Fruit fly (Drosophila melanogaster) whole organism, embryonic: ENCODE data around the gene CG13075.

Experiments
- B-H1 ChIP-seq: fragments of 200-800 bp; sonication (Bioruptor generic); IDR thresholded peaks from 3 replicates; pipeline ENCODE4 v1.3.6; 2022; ENCODE audit warnings: missing biosample characterization, missing genetic modification characterization
- Bdp1 ChIP-seq: fragments of 200-800 bp; sonication (Bioruptor generic); optimal IDR thresholded peaks from 3 replicates; lab custom pipeline; 2016; ENCODE audit warnings: missing biosample characterization, missing genetic modification characterization
- CG10959 ChIP-seq: fragments of 200-800 bp; sonication (Bioruptor generic); IDR thresholded peaks from 2 replicates; pipeline ENCODE4 v1.3.6; 2022; ENCODE audit warnings: missing biosample characterization, missing genetic modification characterization
- CG11456 ChIP-seq: fragments of 200-800 bp; sonication (Bioruptor generic); IDR thresholded peaks from 3 replicates; pipeline ENCODE4 v1.3.6; 2022; ENCODE audit warnings: missing biosample characterization, missing genetic modification characterization
- CG11504 ChIP-seq: fragments of 200-800 bp; sonication (Bioruptor generic); optimal IDR thresholded peaks from 3 replicates; lab custom pipeline; 2019; ENCODE audit warnings: missing biosample characterization, mild to moderate bottlenecking, missing genetic modification characterization, moderate library complexity
- CG12155 ChIP-seq: fragments of 200-800 bp; sonication (Bioruptor generic); optimal IDR thresholded peaks from 3 replicates; lab custom pipeline; 2016; ENCODE audit warnings: missing biosample characterization, missing genetic modification characterization
- CG12299 ChIP-seq: fragments of 200-800 bp; sonication (Bioruptor generic); optimal IDR thresholded peaks from 2 replicates; lab custom pipeline; 2018; ENCODE audit warnings: missing biosample characterization, mild to moderate bottlenecking, missing genetic modification characterization
- CG14710 ChIP-seq: fragments of 200-800 bp; sonication (Bioruptor generic); optimal IDR thresholded peaks from 3 replicates; lab custom pipeline; 2019; ENCODE audit warnings: missing biosample characterization, mild to moderate bottlenecking, missing genetic modification characterization, moderate library complexity
- CG1603 ChIP-seq: fragments of 200-800 bp; sonication (Bioruptor generic); optimal IDR thresholded peaks from 2 replicates; lab custom pipeline; 2019; ENCODE audit warnings: missing biosample characterization, mild to moderate bottlenecking, missing genetic modification characterization, moderate library complexity
- CG17568 ChIP-seq: fragments of 200-800 bp; sonication (Bioruptor generic); optimal IDR thresholded peaks from 2 replicates; lab custom pipeline; 2018; ENCODE audit warnings: missing biosample characterization, mild to moderate bottlenecking, missing genetic modification characterization, moderate library complexity
- CG18262 ChIP-seq: fragments of 200-800 bp; optimal IDR thresholded peaks from 3 replicates; lab custom pipeline; 2019; ENCODE audit warnings: missing biosample characterization, mild to moderate bottlenecking, missing genetic modification characterization, moderate library complexity
- CG2712 ChIP-seq: fragments of 200-800 bp; optimal IDR thresholded peaks from 3 replicates; lab custom pipeline; 2019; ENCODE audit warnings: missing biosample characterization, mild to moderate bottlenecking, missing genetic modification characterization, moderate library complexity
- CG3065 ChIP-seq: fragments of 200-800 bp; sonication (Bioruptor generic); optimal IDR thresholded peaks from 2 replicates; lab custom pipeline; 2016; ENCODE audit warnings: missing biosample characterization, missing genetic modification characterization
- CG32532 ChIP-seq: fragments of 200-800 bp; sonication (Bioruptor generic); IDR thresholded peaks from 2 replicates; pipeline ENCODE4 v1.3.6; 2022; ENCODE audit warnings: missing biosample characterization, missing genetic modification characterization
- CG4424 ChIP-seq: fragments of 200-800 bp; sonication (Bioruptor generic); optimal IDR thresholded peaks from 3 replicates; lab custom pipeline; 2016; ENCODE audit warnings: missing biosample characterization, missing genetic modification characterization
- CG4617 ChIP-seq: fragments of 200-800 bp; sonication (Bioruptor generic); optimal IDR thresholded peaks from 3 replicates; lab custom pipeline; 2016; ENCODE audit warnings: missing biosample characterization, missing genetic modification characterization, borderline replicate concordance
- CG6254 ChIP-seq: fragments of 200-800 bp; sonication (Bioruptor generic); optimal IDR thresholded peaks from 3 replicates; lab custom pipeline; 2017; ENCODE audit warnings: mild to moderate bottlenecking, missing biosample characterization, missing genetic modification reagents, missing genetic modification characterization
- CG6654 ChIP-seq: fragments of 200-800 bp; sonication (Bioruptor generic); optimal IDR thresholded peaks from 2 replicates; lab custom pipeline; 2017; ENCODE audit warnings: missing biosample characterization, mild to moderate bottlenecking, missing genetic modification characterization
- CG6689 ChIP-seq: fragments of 200-800 bp; sonication (Bioruptor generic); IDR thresholded peaks from 2 replicates; pipeline ENCODE4 v1.3.6; 2022; ENCODE audit warnings: missing biosample characterization, missing genetic modification characterization
- CG6813 ChIP-seq: fragments of 200-800 bp; sonication (Bioruptor generic); optimal IDR thresholded peaks from 2 replicates; lab custom pipeline; 2017; ENCODE audit warnings: missing biosample characterization, missing genetic modification characterization, mild to moderate bottlenecking, moderate library complexity, missing genetic modification reagents
- CG7987 ChIP-seq: fragments of 200-800 bp; sonication (Bioruptor generic); optimal IDR thresholded peaks from 2 replicates; lab custom pipeline; 2018; ENCODE audit warnings: missing biosample characterization, mild to moderate bottlenecking, missing genetic modification characterization, moderate library complexity
- CTCF ChIP-seq: fragments of 200-800 bp; sonication (Bioruptor generic); optimal IDR thresholded peaks from 2 replicates; lab custom pipeline; 2017; ENCODE audit warnings: missing biosample characterization, mild to moderate bottlenecking, missing genetic modification characterization, moderate library complexity
- CrebB ChIP-seq: fragments of 200-800 bp; sonication (Bioruptor generic); optimal IDR thresholded peaks from 3 replicates; lab custom pipeline; 2018; ENCODE audit warnings: missing biosample characterization, mild to moderate bottlenecking, missing genetic modification characterization
- Dbx ChIP-seq: fragments of 200-800 bp; sonication (Bioruptor generic); IDR thresholded peaks from 3 replicates; pipeline ENCODE4 v1.3.6; 2022; ENCODE audit warnings: missing biosample characterization, missing genetic modification characterization
- GATAe ChIP-seq: fragments of 200-800 bp; sonication (Bioruptor generic); conservative IDR thresholded peaks from 2 replicates; pipeline ENCODE4 v1.3.6; 2022; ENCODE audit warnings: missing biosample characterization, missing genetic modification characterization
- HmgZ ChIP-seq: fragments of 200-800 bp; sonication (Bioruptor generic); optimal IDR thresholded peaks from 2 replicates; lab custom pipeline; 2018; ENCODE audit warnings: missing biosample characterization, mild to moderate bottlenecking, missing genetic modification characterization
- Lhr ChIP-seq: fragments of 200-800 bp; sonication (Bioruptor generic); optimal IDR thresholded peaks from 3 replicates; lab custom pipeline; 2017; ENCODE audit warnings: mild to moderate bottlenecking, missing biosample characterization, missing genetic modification reagents, missing genetic modification characterization
- NfI ChIP-seq: fragments of 200-800 bp; sonication (Bioruptor generic); optimal IDR thresholded peaks from 3 replicates; lab custom pipeline; 2018; ENCODE audit warnings: missing biosample characterization, mild to moderate bottlenecking, missing genetic modification characterization, moderate library complexity
- Side ChIP-seq: fragments of 200-800 bp; sonication (Bioruptor generic); optimal IDR thresholded peaks from 2 replicates; lab custom pipeline; 2016; ENCODE audit warnings: missing biosample characterization, missing genetic modification characterization
- Taf1 ChIP-seq: fragments of 200-800 bp; sonication (Bioruptor generic); IDR thresholded peaks from 2 replicates; pipeline ENCODE4 v1.3.6; 2022; ENCODE audit warnings: missing biosample characterization, missing genetic modification characterization
- Vsx1 ChIP-seq: fragments of 200-800 bp; sonication (Bioruptor generic); optimal IDR thresholded peaks from 2 replicates; lab custom pipeline; 2017; ENCODE audit warnings: missing biosample characterization, mild to moderate bottlenecking, missing genetic modification characterization, missing genetic modification reagents
- ab ChIP-seq: fragments of 200-800 bp; sonication (Bioruptor generic); optimal IDR thresholded peaks from 2 replicates; lab custom pipeline; 2016; ENCODE audit warnings: missing biosample characterization, missing genetic modification characterization
- chn ChIP-seq: fragments of 200-800 bp; sonication (Bioruptor generic); optimal IDR thresholded peaks from 2 replicates; lab custom pipeline; 2016; ENCODE audit warnings: missing biosample characterization, missing genetic modification characterization
- crc ChIP-seq: fragments of 200-800 bp; sonication (Bioruptor generic); optimal IDR thresholded peaks from 2 replicates; lab custom pipeline; 2016; ENCODE audit warnings: missing biosample characterization, missing genetic modification characterization
- croc ChIP-seq: fragments of 200-800 bp; sonication (Bioruptor generic); conservative IDR thresholded peaks from 3 replicates; pipeline ENCODE4 v1.3.6; 2022; ENCODE audit warnings: missing biosample characterization, missing genetic modification characterization
- dmrt11E ChIP-seq: fragments of 200-800 bp; sonication (Bioruptor generic); optimal IDR thresholded peaks from 3 replicates; lab custom pipeline; 2018; ENCODE audit warnings: missing biosample characterization, mild to moderate bottlenecking, missing genetic modification characterization, moderate library complexity
- exex ChIP-seq: fragments of 200-800 bp; sonication (Bioruptor generic); optimal IDR thresholded peaks from 4 replicates; lab custom pipeline; 2018; ENCODE audit warnings: missing biosample characterization, mild to moderate bottlenecking, missing genetic modification characterization, moderate library complexity
- grau ChIP-seq: fragments of 200-800 bp; optimal IDR thresholded peaks from 3 replicates; lab custom pipeline; 2019; ENCODE audit warnings: missing biosample characterization, mild to moderate bottlenecking, missing genetic modification characterization, moderate library complexity
- her ChIP-seq: fragments of 200-800 bp; sonication (Bioruptor generic); optimal IDR thresholded peaks from 2 replicates; lab custom pipeline; 2016; ENCODE audit warnings: missing biosample characterization, missing genetic modification characterization
- jumu ChIP-seq: fragments of 200-800 bp; sonication (Bioruptor generic); optimal IDR thresholded peaks from 3 replicates; lab custom pipeline; 2016; ENCODE audit warnings: missing biosample characterization, missing genetic modification characterization
- kni ChIP-seq: fragments of 200-800 bp; sonication (Bioruptor generic); optimal IDR thresholded peaks from 3 replicates; lab custom pipeline; 2017; ENCODE audit warnings: mild to moderate bottlenecking, missing biosample characterization, missing genetic modification reagents, missing genetic modification characterization
- phol ChIP-seq: fragments of 200-800 bp; sonication (Bioruptor generic); optimal IDR thresholded peaks from 3 replicates; lab custom pipeline; 2018; ENCODE audit warnings: missing biosample characterization, mild to moderate bottlenecking, missing genetic modification characterization, moderate library complexity
- scrt ChIP-seq: fragments of 200-800 bp; sonication (Bioruptor generic); optimal IDR thresholded peaks from 2 replicates; lab custom pipeline; 2018; ENCODE audit warnings: missing biosample characterization, mild to moderate bottlenecking, missing genetic modification characterization, moderate library complexity
- so ChIP-seq: fragments of 200-800 bp; sonication (Bioruptor generic); IDR thresholded peaks from 3 replicates; pipeline ENCODE4 v1.3.6; 2022; ENCODE audit warnings: missing biosample characterization, missing genetic modification characterization
- tio ChIP-seq: fragments of 200-800 bp; sonication (Bioruptor generic); optimal IDR thresholded peaks from 2 replicates; lab custom pipeline; 2017; ENCODE audit warnings: missing biosample characterization, missing genetic modification characterization, inconsistent platforms
- tll ChIP-seq, 2 experiments: fragments of 200-800 bp in 1 of 2; fragments of >200 bp in 1 of 2; sonication (Bioruptor generic) in 1 of 2; optimal IDR thresholded peaks; 2 replicates each; lab custom pipeline; 2017 to 2019; ENCODE audit warnings: missing biosample characterization in 2 of 2, missing genetic modification characterization in 2 of 2, mild to moderate bottlenecking in 1 of 2, moderate library complexity in 1 of 2
- tna ChIP-seq: fragments of 200-800 bp; sonication (Bioruptor generic); IDR thresholded peaks from 2 replicates; pipeline ENCODE4 v1.3.6; 2022; ENCODE audit warnings: missing biosample characterization, missing genetic modification characterization; ENCODE audit not compliant: partially characterized antibody
- trem ChIP-seq: fragments of 200-800 bp; optimal IDR thresholded peaks from 3 replicates; lab custom pipeline; 2019; ENCODE audit warnings: missing biosample characterization, mild to moderate bottlenecking, missing genetic modification characterization, moderate library complexity
- wdn ChIP-seq: fragments of 200-800 bp; sonication (Bioruptor generic); IDR thresholded peaks from 2 replicates; pipeline ENCODE4 v1.3.6; 2022; ENCODE audit warnings: missing biosample characterization, missing genetic modification characterization
- zfh1 ChIP-seq: fragments of 200-800 bp; sonication (Bioruptor generic); IDR thresholded peaks from 3 replicates; pipeline ENCODE4 v1.3.6; 2022; ENCODE audit warnings: missing biosample characterization, missing genetic modification characterization

The CG13075 gene

DNA sequence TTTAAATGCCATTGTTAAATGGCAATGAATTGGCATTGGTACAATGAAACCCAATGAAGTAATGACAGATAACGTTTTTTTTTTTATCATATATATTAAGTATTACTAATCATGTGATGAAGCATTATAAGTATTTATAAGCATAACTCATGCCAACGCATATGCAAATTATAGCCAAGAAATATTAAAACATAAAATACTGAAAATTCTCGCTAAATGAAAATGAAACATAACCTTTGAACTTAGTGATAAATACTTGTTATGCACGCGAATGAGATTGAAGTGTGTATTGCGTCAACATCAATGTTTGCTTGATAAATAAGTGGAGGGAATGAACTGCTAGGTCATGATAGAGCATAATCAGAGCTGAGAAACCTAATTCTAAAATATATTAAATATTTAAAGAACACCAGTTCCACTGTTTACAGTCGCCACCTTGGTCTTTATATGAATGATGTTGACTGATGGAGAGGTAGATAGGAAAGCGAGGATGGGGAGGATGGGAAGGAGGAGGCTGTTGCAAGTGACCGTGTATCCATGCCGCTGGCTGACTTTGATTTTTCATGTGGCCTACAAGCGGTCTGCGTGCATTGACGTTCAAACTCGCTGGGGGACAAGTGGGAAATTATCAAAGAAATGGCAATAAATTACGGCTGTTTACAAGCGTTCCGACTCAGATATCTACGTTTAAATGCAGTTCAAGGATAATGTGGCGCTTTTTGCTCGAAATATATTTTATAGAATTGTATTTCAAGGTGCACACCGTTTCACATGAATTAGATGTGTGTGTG lies 27.5 kb upstream of the CG13075 start (continued):
- peak; percentile 40 for TF ChIP-seq CG1603 (tag; lab: Kevin White, UChicago)
- peak; percentile 3 for TF ChIP-seq Lhr (GFP tag; lab: Kevin White, UChicago)
- no peak for TF ChIP-seq CG12155 (GFP tag; lab: Kevin White, UChicago)
- TF ChIP-seq CG7987, result peak; percentile 10
- TF ChIP-seq ab (GFP tag; lab: Kevin White, UChicago), result no peak
- TF ChIP-seq CG11504 (tag; lab: Kevin White, UChicago), result peak; percentile 9
- no peak for TF ChIP-seq kni (GFP tag; lab: Kevin White, UChicago)
- TF ChIP-seq CG2712 (tag; lab: Kevin White, UChicago), result peak; percentile 22
- no peak for TF ChIP-seq jumu (GFP tag; lab: Kevin White, UChicago)
- TF ChIP-seq so (GFP tag; lab: Robert Waterston, UW), result no peak
- no peak for TF ChIP-seq CG12299 (tag; lab: Kevin White, UChicago)
- peak; percentile 20 for TF ChIP-seq Vsx1 (GFP tag; lab: Kevin White, UChicago)
- peak; percentile 40; the same call in 1 of the 3 replicates for TF ChIP-seq zfh1 (GFP tag; lab: Robert Waterston, UW)
- TF ChIP-seq CG6654 (GFP tag; lab: Kevin White, UChicago), result no peak
- TF ChIP-seq scrt, result no peak
- no peak for TF ChIP-seq tna (GFP tag; lab: Robert Waterston, UW)
- TF ChIP-seq CG10959, result 0 out of 2 replicates have a peak, but pooled peaks have one; percentile 11
- peak; percentile 0 for TF ChIP-seq CG6254
- no peak for TF ChIP-seq phol (tag; lab: Kevin White, UChicago)
- TF ChIP-seq dmrt11E, result peak; percentile 57
- TF ChIP-seq B-H1 (GFP tag; lab: Robert Waterston, UW), result no peak
- no peak for TF ChIP-seq CG17568 (GFP tag; lab: Kevin White, UChicago)
- no peak for TF ChIP-seq CG11456 (GFP tag; lab: Robert Waterston, UW)
- TF ChIP-seq CG4424 (GFP tag; lab: Kevin White, UChicago), result peak; percentile 11
- no peak for TF ChIP-seq crc (GFP tag; lab: Kevin White, UChicago)
- no peak for TF ChIP-seq GATAe (GFP tag; lab: Robert Waterston, UW)
- TF ChIP-seq tio (GFP tag; lab: Kevin White, UChicago), result peak; percentile 0
- TF ChIP-seq CG3065, result no peak
- no peak for TF ChIP-seq CG32532 (GFP tag; lab: Robert Waterston, UW)
- TF ChIP-seq CG4617 (GFP tag; lab: Kevin White, UChicago), result no peak
- TF ChIP-seq her (GFP tag; lab: Kevin White, UChicago), result no peak
- no peak for TF ChIP-seq Taf1
- TF ChIP-seq tll (GFP tag; optimal IDR thresholded peaks at IDR 0.05; lab: Kevin White, UChicago), result no peak
- TF ChIP-seq CrebB (tag; lab: Kevin White, UChicago), result no peak
- no peak for TF ChIP-seq wdn (GFP tag; lab: Robert Waterston, UW)
- TF ChIP-seq croc (GFP tag; lab: Robert Waterston, UW), result no peak
- TF ChIP-seq NfI (GFP tag; lab: Kevin White, UChicago), result no peak
- no peak for TF ChIP-seq exex (tag; lab: Kevin White, UChicago)
- TF ChIP-seq Bdp1 (GFP tag; lab: Kevin White, UChicago), result no peak
- no peak for TF ChIP-seq Dbx (GFP tag; lab: Robert Waterston, UW)
- TF ChIP-seq CTCF (GFP tag; lab: Kevin White, UChicago), result no peak
- no peak for TF ChIP-seq chn (GFP tag; lab: Kevin White, UChicago)
- TF ChIP-seq CG18262, result peak; percentile 43
- TF ChIP-seq CG14710 (tag; lab: Kevin White, UChicago), result peak; percentile 54
- no peak for TF ChIP-seq Side (GFP tag; lab: Kevin White, UChicago)
- peak; percentile 9 for TF ChIP-seq trem
- TF ChIP-seq HmgZ (tag; lab: Kevin White, UChicago), result no peak
- TF ChIP-seq CG6689, result no peak
- TF ChIP-seq CG6813 (GFP tag; lab: Kevin White, UChicago), result peak; percentile 61
- TF ChIP-seq grau (tag; lab: Kevin White, UChicago), result no peak
